Fruit fly (Drosophila melanogaster) whole organism, prepupa: Measurements from ENCODE around the gene CG6310.

Experiments used
- Blimp-1 ChIP-seq: fragments of 200-800 bp; sonication (Bioruptor generic); optimal IDR thresholded peaks from 3 replicates; lab custom pipeline; 2017; ENCODE audit warnings: missing biosample characterization, missing genetic modification characterization, mild to moderate bottlenecking, moderate library complexity, missing genetic modification reagents
- CG10669 ChIP-seq: fragments of 200-800 bp; sonication (Bioruptor generic); optimal IDR thresholded peaks from 3 replicates; lab custom pipeline; 2018; ENCODE audit warnings: missing biosample characterization, mild to moderate bottlenecking, missing genetic modification characterization, moderate library complexity
- CG11294 ChIP-seq: fragments of 200-800 bp; sonication (Bioruptor generic); IDR thresholded peaks from 2 replicates; pipeline ENCODE4 v1.3.6; 2022; ENCODE audit warnings: missing biosample characterization, missing genetic modification characterization
- CG11762 ChIP-seq: fragments of 200-800 bp; sonication (Bioruptor generic); optimal IDR thresholded peaks from 3 replicates; lab custom pipeline; 2016; ENCODE audit warnings: missing biosample characterization, missing genetic modification characterization; ENCODE audit not compliant: insufficient read depth
- CG11902 ChIP-seq: fragments of 200-800 bp; sonication (Bioruptor generic); optimal IDR thresholded peaks from 3 replicates; lab custom pipeline; 2016; ENCODE audit warnings: missing biosample characterization, missing genetic modification characterization
- CG1621 ChIP-seq: fragments of 200-800 bp; sonication (Bioruptor generic); optimal IDR thresholded peaks from 3 replicates; lab custom pipeline; 2018; ENCODE audit warnings: missing biosample characterization, mild to moderate bottlenecking, missing genetic modification characterization
- CG16779 ChIP-seq: fragments of 200-800 bp; sonication (Bioruptor generic); optimal IDR thresholded peaks from 3 replicates; lab custom pipeline; 2017; ENCODE audit warnings: missing biosample characterization, mild to moderate bottlenecking, missing genetic modification characterization
- CG32006 ChIP-seq: fragments of 200-800 bp; sonication (Bioruptor generic); optimal IDR thresholded peaks from 3 replicates; lab custom pipeline; 2017; ENCODE audit warnings: missing biosample characterization, mild to moderate bottlenecking, missing genetic modification characterization
- CG34406 ChIP-seq: fragments of 200-800 bp; sonication (Bioruptor generic); optimal IDR thresholded peaks from 3 replicates; lab custom pipeline; 2016; ENCODE audit warnings: missing biosample characterization, missing genetic modification characterization
- CG3919 ChIP-seq: fragments of 200-800 bp; sonication (Bioruptor generic); optimal IDR thresholded peaks from 3 replicates; lab custom pipeline; 2016; ENCODE audit warnings: missing biosample characterization, missing genetic modification characterization
- CG4318 ChIP-seq: fragments of 200-800 bp; sonication (Bioruptor generic); optimal IDR thresholded peaks from 3 replicates; lab custom pipeline; 2017; ENCODE audit warnings: missing biosample characterization, mild to moderate bottlenecking, missing genetic modification characterization
- CG6163 ChIP-seq: fragments of 200-800 bp; sonication (Bioruptor generic); IDR thresholded peaks from 3 replicates; pipeline ENCODE4 v1.3.6; 2022; ENCODE audit warnings: missing biosample characterization, missing genetic modification characterization
- CG6276 ChIP-seq: fragments of 200-800 bp; sonication (Bioruptor generic); optimal IDR thresholded peaks from 2 replicates; lab custom pipeline; 2017; ENCODE audit warnings: missing biosample characterization, mild to moderate bottlenecking, missing genetic modification characterization
- CG6792 ChIP-seq: fragments of 200-800 bp; sonication (Bioruptor generic); optimal IDR thresholded peaks from 3 replicates; lab custom pipeline; 2016; ENCODE audit warnings: missing biosample characterization, missing genetic modification characterization
- CG6808 ChIP-seq: fragments of 200-800 bp; sonication (Bioruptor generic); optimal IDR thresholded peaks from 3 replicates; lab custom pipeline; 2017; ENCODE audit warnings: missing biosample characterization, missing genetic modification characterization, mild to moderate bottlenecking, moderate library complexity, missing genetic modification reagents
- CG6854 ChIP-seq: fragments of 200-800 bp; sonication (Bioruptor generic); optimal IDR thresholded peaks from 2 replicates; lab custom pipeline; 2017; ENCODE audit warnings: missing biosample characterization, mild to moderate bottlenecking, missing genetic modification characterization
- CG7368 ChIP-seq: fragments of 200-800 bp; sonication (Bioruptor generic); optimal IDR thresholded peaks from 3 replicates; lab custom pipeline; 2016; ENCODE audit warnings: missing biosample characterization, missing genetic modification characterization
- CG8119 ChIP-seq: fragments of 200-800 bp; sonication (Bioruptor generic); IDR thresholded peaks from 3 replicates; pipeline ENCODE4 v1.3.6; 2022; ENCODE audit warnings: missing biosample characterization, missing genetic modification characterization
- CG8319 ChIP-seq: fragments of 200-800 bp; sonication (Bioruptor generic); optimal IDR thresholded peaks from 3 replicates; lab custom pipeline; 2016; ENCODE audit warnings: missing biosample characterization, missing genetic modification characterization
- CG8632 ChIP-seq: fragments of 200-800 bp; sonication (Bioruptor generic); optimal IDR thresholded peaks from 3 replicates; lab custom pipeline; 2016; ENCODE audit warnings: missing biosample characterization, missing genetic modification characterization
- Eip75B ChIP-seq: fragments of 200-800 bp; sonication (Bioruptor generic); optimal IDR thresholded peaks from 3 replicates; lab custom pipeline; 2016; ENCODE audit warnings: missing biosample characterization, missing genetic modification characterization
- Eip78C ChIP-seq: fragments of 200-800 bp; sonication (Bioruptor generic); peaks from one replicate; lab custom pipeline; 2016; ENCODE audit warnings: missing biosample characterization, missing genetic modification characterization
- Ets21C ChIP-seq: fragments of 200-800 bp; sonication (Bioruptor generic); optimal IDR thresholded peaks from 3 replicates; lab custom pipeline; 2016; ENCODE audit warnings: missing biosample characterization, missing genetic modification characterization
- Ets96B ChIP-seq: fragments of 200-800 bp; optimal IDR thresholded peaks from 2 replicates; lab custom pipeline; 2019; ENCODE audit warnings: missing biosample characterization, mild to moderate bottlenecking, missing genetic modification characterization, moderate library complexity
- Gug ChIP-seq: fragments of 200-800 bp; sonication (Bioruptor generic); IDR thresholded peaks from 2 replicates; pipeline ENCODE4 v1.3.6; 2022; ENCODE audit warnings: missing biosample characterization, missing genetic modification characterization
- Hr38 ChIP-seq: sonication (Bioruptor generic); optimal IDR thresholded peaks from 2 replicates; lab custom pipeline; 2016; ENCODE audit warnings: missing biosample characterization, missing genetic modification characterization
- Hr39 ChIP-seq: fragments of 200-800 bp; sonication (Bioruptor generic); optimal IDR thresholded peaks from 2 replicates; lab custom pipeline; 2016; ENCODE audit warnings: missing biosample characterization, missing genetic modification characterization
- Hr4 ChIP-seq: fragments of 200-800 bp; sonication (Bioruptor generic); optimal IDR thresholded peaks from 3 replicates; lab custom pipeline; 2016; ENCODE audit warnings: missing biosample characterization, missing genetic modification characterization
- OdsH ChIP-seq: fragments of 200-800 bp; sonication (Bioruptor generic); optimal IDR thresholded peaks from 3 replicates; lab custom pipeline; 2016; ENCODE audit warnings: missing biosample characterization, missing genetic modification characterization
- Smox ChIP-seq: fragments of 200-800 bp; sonication (Bioruptor generic); optimal IDR thresholded peaks from 3 replicates; lab custom pipeline; 2016; ENCODE audit warnings: missing biosample characterization, missing genetic modification characterization
- Sox14 ChIP-seq: fragments of 200-800 bp; sonication (Bioruptor generic); optimal IDR thresholded peaks from 3 replicates; lab custom pipeline; 2016; ENCODE audit warnings: missing biosample characterization, missing genetic modification characterization
- achi ChIP-seq: fragments of 200-800 bp; sonication (Bioruptor generic); optimal IDR thresholded peaks from 3 replicates; lab custom pipeline; 2016; ENCODE audit warnings: missing biosample characterization, missing genetic modification characterization
- acj6 ChIP-seq: fragments of 200-800 bp; sonication (Bioruptor generic); optimal IDR thresholded peaks from 3 replicates; lab custom pipeline; 2016; ENCODE audit warnings: missing biosample characterization, missing genetic modification characterization
- dsx ChIP-seq: fragments of 200-800 bp; optimal IDR thresholded peaks from 3 replicates; lab custom pipeline; 2019; ENCODE audit warnings: missing biosample characterization, mild to moderate bottlenecking, missing genetic modification characterization, moderate library complexity; ENCODE audit not compliant: poor library complexity, severe bottlenecking
- eg ChIP-seq: fragments of 200-800 bp; sonication (Bioruptor generic); IDR thresholded peaks from 3 replicates; pipeline ENCODE4 v1.3.6; 2022; ENCODE audit warnings: missing biosample characterization, missing genetic modification characterization
- esn ChIP-seq: fragments of 200-800 bp; sonication (Bioruptor generic); optimal IDR thresholded peaks from 2 replicates; lab custom pipeline; 2016; ENCODE audit warnings: missing biosample characterization, mild to moderate bottlenecking, missing genetic modification characterization, moderate library complexity
- fd59A ChIP-seq: fragments of 200-800 bp; sonication (Bioruptor generic); optimal IDR thresholded peaks from 2 replicates; lab custom pipeline; 2017; ENCODE audit warnings: missing biosample characterization, mild to moderate bottlenecking, missing genetic modification characterization, missing genetic modification reagents
- fd85E ChIP-seq: fragments of 200-800 bp; sonication (Bioruptor generic); optimal IDR thresholded peaks from 3 replicates; lab custom pipeline; 2016; ENCODE audit warnings: missing biosample characterization, missing genetic modification characterization
- fkh ChIP-seq: fragments of 200-800 bp; sonication (Bioruptor generic); optimal IDR thresholded peaks from 3 replicates; lab custom pipeline; 2017; ENCODE audit warnings: missing biosample characterization, mild to moderate bottlenecking, missing genetic modification characterization, moderate library complexity
- lz ChIP-seq: fragments of 200-800 bp; sonication (Bioruptor generic); optimal IDR thresholded peaks from 3 replicates; lab custom pipeline; 2016; ENCODE audit warnings: missing biosample characterization, missing genetic modification characterization
- net ChIP-seq: fragments of 200-800 bp; sonication (Bioruptor generic); optimal IDR thresholded peaks from 3 replicates; lab custom pipeline; 2016; ENCODE audit warnings: missing biosample characterization, missing genetic modification characterization
- pdm3 ChIP-seq: fragments of 200-800 bp; sonication (Bioruptor generic); optimal IDR thresholded peaks from 3 replicates; lab custom pipeline; 2016; ENCODE audit warnings: missing biosample characterization, missing genetic modification characterization
- ss ChIP-seq, 2 experiments: fragments of 200-800 bp; sonication (Bioruptor generic); optimal IDR thresholded peaks; 2 replicates in 1 of 2; 3 replicates in 1 of 2; lab custom pipeline; 2017 to 2018; ENCODE audit warnings: mild to moderate bottlenecking in 2 of 2, missing biosample characterization in 2 of 2, missing genetic modification characterization in 2 of 2, moderate library complexity in 1 of 2
- svp ChIP-seq: fragments of 200-800 bp; sonication (Bioruptor generic); peaks from one replicate; lab custom pipeline; 2016; ENCODE audit warnings: missing biosample characterization, missing genetic modification characterization
- vri ChIP-seq: fragments of 200-800 bp; sonication (Bioruptor generic); optimal IDR thresholded peaks from 3 replicates; lab custom pipeline; 2016; ENCODE audit warnings: missing biosample characterization, mild to moderate bottlenecking, missing genetic modification characterization

The CG6310 gene

dm6 chr3L:11052760-11053259 is 16.9 kb downstream of the CG6310 start (continued):
- no peak for TF ChIP-seq CG8632
- TF ChIP-seq Hr39 (GFP tag; lab: Kevin White, UChicago) = no peak

dm6 chr3L:11051271-11051670 is 18.4 kb downstream of the CG6310 start, which contains the start of gene CG43693:
CG43693 (minus strand) TSS chr3L:11051371.
- no peak for TF ChIP-seq CG8319 (GFP tag; lab: Kevin White, UChicago)
- TF ChIP-seq eg (GFP tag; lab: Robert Waterston, UW) = no peak
- TF ChIP-seq OdsH (GFP tag; lab: Kevin White, UChicago) = no peak
- TF ChIP-seq CG6792 = no peak
- TF ChIP-seq Smox = no peak
- TF ChIP-seq Eip75B (GFP tag; lab: Kevin White, UChicago) = no peak
- TF ChIP-seq CG11902 = no peak
- no peak for TF ChIP-seq Hr39 (GFP tag; lab: Kevin White, UChicago)
- TF ChIP-seq pdm3 (GFP tag; lab: Kevin White, UChicago) = no peak
- TF ChIP-seq CG6276 (GFP tag; lab: Kevin White, UChicago) = no peak

dm6 chr3L:11049414-11049813 is 20.2 kb downstream of the CG6310 start:
- TF ChIP-seq CG6163 (GFP tag; lab: Robert Waterston, UW) (no peak), fkh (GFP tag; lab: Kevin White, UChicago) (peak; percentile 79)

dm6 chr3L:11047877-11048276 is 21.8 kb downstream of the CG6310 start:
- TF ChIP-seq CG1621 (no peak), fd59A (GFP tag; lab: Kevin White, UChicago) (no peak), Hr4 (peak; percentile 31), Eip75B (GFP tag; lab: Kevin White, UChicago) (peak; percentile 64), Ets96B (tag; lab: Kevin White, UChicago) (no peak), CG11294 (GFP tag; lab: Robert Waterston, UW) (no peak; the same call in 1 of the 2 replicates), dsx (GFP tag; lab: Kevin White, UChicago) (no peak), esn (GFP tag; lab: Kevin White, UChicago) (peak; percentile 75), CG16779 (tag; lab: Kevin White, UChicago) (no peak), vri (no peak), Blimp-1 (GFP tag; lab: Kevin White, UChicago) (no peak), lz (peak; percentile 75), net (peak; percentile 46), CG6792 (peak; percentile 62), CG32006 (GFP tag; lab: Kevin White, UChicago) (peak; percentile 30), Sox14 (GFP tag; lab: Kevin White, UChicago) (peak; percentile 60), Gug (GFP tag; lab: Robert Waterston, UW) (no peak), CG6808 (GFP tag; lab: Kevin White, UChicago) (no peak), CG34406 (peak; percentile 55), CG8319 (GFP tag; lab: Kevin White, UChicago) (peak; percentile 23), Hr38 (GFP tag; lab: Kevin White, UChicago) (no peak), CG6163 (GFP tag; lab: Robert Waterston, UW) (no peak), eg (GFP tag; lab: Robert Waterston, UW) (peak; percentile 62), CG10669 (GFP tag; lab: Kevin White, UChicago) (peak; percentile 37), fd85E (GFP tag; lab: Kevin White, UChicago) (no peak), CG3919 (peak; percentile 71), acj6 (peak; percentile 59), pdm3 (GFP tag; lab: Kevin White, UChicago) (peak; percentile 69), CG4318 (GFP tag; lab: Kevin White, UChicago) (no peak), Ets21C (GFP tag; lab: Kevin White, UChicago) (peak; percentile 32), ss (GFP tag; optimal IDR thresholded peaks at IDR 0.05; lab: Kevin White, UChicago) (no peak), achi (GFP tag; lab: Kevin White, UChicago) (peak; percentile 4), Eip78C (GFP tag; lab: Kevin White, UChicago) (peak; percentile 81), CG6854 (GFP tag; lab: Kevin White, UChicago) (peak; percentile 53), svp (GFP tag; lab: Kevin White, UChicago) (no peak), CG11762 (GFP tag; lab: Kevin White, UChicago) (peak; percentile 20), CG8119 (GFP tag; lab: Robert Waterston, UW) (no peak), CG7368 (GFP tag; lab: Kevin White, UChicago) (peak; percentile 31), Smox (peak; percentile 37)
